Fruit fly (Drosophila melanogaster) whole organism, pupa: ENCODE results near the gene CG31343.
A peak's percentile ranks its signal among the peaks of the same experiment; 100 is the strongest.

Experiments used
- CG32121 ChIP-seq: fragments of 200-800 bp; sonication (Bioruptor generic); IDR thresholded peaks from 2 replicates; pipeline ENCODE4 v1.3.6; 2022; ENCODE audit warnings: missing biosample characterization, missing genetic modification characterization
- CG4496 ChIP-seq: fragments of 200-800 bp; sonication (Bioruptor generic); IDR thresholded peaks from 3 replicates; pipeline ENCODE4 v1.3.6; 2022; ENCODE audit warnings: missing biosample characterization, missing genetic modification characterization
- CG8301 ChIP-seq: fragments of 200-800 bp; sonication (Bioruptor generic); optimal IDR thresholded peaks from 2 replicates; lab custom pipeline; 2018; ENCODE audit warnings: missing biosample characterization, mild to moderate bottlenecking, missing genetic modification characterization
- CG9948 ChIP-seq: fragments of 200-800 bp; sonication (Bioruptor generic); optimal IDR thresholded peaks from 2 replicates; lab custom pipeline; 2018; ENCODE audit warnings: missing biosample characterization, mild to moderate bottlenecking, missing genetic modification characterization, moderate library complexity
- D1 ChIP-seq: fragments of 200-800 bp; sonication (Bioruptor generic); optimal IDR thresholded peaks from 2 replicates; lab custom pipeline; 2018; ENCODE audit warnings: missing biosample characterization, mild to moderate bottlenecking, missing genetic modification characterization, moderate library complexity
- EcR ChIP-seq: fragments of 200-800 bp; sonication (Bioruptor generic); optimal IDR thresholded peaks from 3 replicates; lab custom pipeline; 2019; ENCODE audit warnings: missing biosample characterization, missing genetic modification characterization, mild to moderate bottlenecking, moderate library complexity, missing genetic modification reagents
- Ets98B ChIP-seq: fragments of 200-800 bp; sonication (Bioruptor generic); IDR thresholded peaks from 2 replicates; pipeline ENCODE4 v1.3.6; 2022; ENCODE audit warnings: missing biosample characterization, missing genetic modification characterization
- gl ChIP-seq: fragments of 200-800 bp; sonication (Bioruptor generic); optimal IDR thresholded peaks from 2 replicates; lab custom pipeline; 2018; ENCODE audit warnings: missing biosample characterization, mild to moderate bottlenecking, missing genetic modification characterization

DNA sequence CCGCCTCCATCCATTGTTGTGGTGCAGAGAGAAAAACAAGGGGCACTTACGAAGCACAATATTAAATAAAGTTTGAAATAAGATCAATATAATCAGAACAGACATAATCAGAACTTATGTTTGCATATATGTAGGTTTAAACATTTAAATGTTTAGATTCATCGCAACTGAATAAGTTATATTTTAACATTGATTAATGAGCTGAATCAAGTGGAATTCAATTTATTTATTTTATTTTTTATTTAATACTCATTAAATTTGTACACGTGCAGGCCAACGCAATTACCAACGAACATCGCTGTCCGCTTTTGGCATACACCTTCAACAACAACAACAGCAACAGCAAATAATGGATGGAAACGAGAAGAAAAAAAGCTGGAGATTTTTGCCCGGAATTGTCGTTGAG, 46.2 kb upstream of the CG31343 start:
- TF ChIP-seq CG8301: peak; percentile 80
- peak; percentile 58 for TF ChIP-seq Ets98B (GFP tag; lab: Robert Waterston, UW)
- peak; percentile 88 for TF ChIP-seq D1
- peak; percentile 45 for TF ChIP-seq EcR (GFP tag; lab: Kevin White, UChicago)
- TF ChIP-seq CG4496 (GFP tag; lab: Robert Waterston, UW): peak; percentile 77
- peak; percentile 59 for TF ChIP-seq gl (tag; lab: Kevin White, UChicago)
- TF ChIP-seq CG9948 (tag; lab: Kevin White, UChicago): peak; percentile 89
- peak; percentile 71 for TF ChIP-seq CG32121 (GFP tag; lab: Robert Waterston, UW)
